Fruit fly (Drosophila melanogaster) whole organism, prepupa: ENCODE measurements around the gene CG18596.
A peak's percentile ranks its signal among the peaks of the same experiment; 100 is the strongest.

Experiments used
- CG10669 ChIP-seq: fragments of 200-800 bp; sonication (Bioruptor generic); optimal IDR thresholded peaks from 3 replicates; lab custom pipeline; 2018; ENCODE audit warnings: missing biosample characterization, mild to moderate bottlenecking, missing genetic modification characterization, moderate library complexity
- CG11294 ChIP-seq: fragments of 200-800 bp; sonication (Bioruptor generic); IDR thresholded peaks from 2 replicates; pipeline ENCODE4 v1.3.6; 2022; ENCODE audit warnings: missing biosample characterization, missing genetic modification characterization
- CG15336 ChIP-seq: fragments of 200-800 bp; sonication (Bioruptor generic); IDR thresholded peaks from 2 replicates; pipeline ENCODE4 v1.3.6; 2022; ENCODE audit warnings: missing biosample characterization, missing genetic modification characterization
- CG16779 ChIP-seq: fragments of 200-800 bp; sonication (Bioruptor generic); optimal IDR thresholded peaks from 3 replicates; lab custom pipeline; 2017; ENCODE audit warnings: missing biosample characterization, mild to moderate bottlenecking, missing genetic modification characterization
- CG32006 ChIP-seq: fragments of 200-800 bp; sonication (Bioruptor generic); optimal IDR thresholded peaks from 3 replicates; lab custom pipeline; 2017; ENCODE audit warnings: missing biosample characterization, mild to moderate bottlenecking, missing genetic modification characterization
- CG7368 ChIP-seq: fragments of 200-800 bp; sonication (Bioruptor generic); optimal IDR thresholded peaks from 3 replicates; lab custom pipeline; 2016; ENCODE audit warnings: missing biosample characterization, missing genetic modification characterization
- CG8319 ChIP-seq: fragments of 200-800 bp; sonication (Bioruptor generic); optimal IDR thresholded peaks from 3 replicates; lab custom pipeline; 2016; ENCODE audit warnings: missing biosample characterization, missing genetic modification characterization
- Eip75B ChIP-seq: fragments of 200-800 bp; sonication (Bioruptor generic); optimal IDR thresholded peaks from 3 replicates; lab custom pipeline; 2016; ENCODE audit warnings: missing biosample characterization, missing genetic modification characterization
- Hr4 ChIP-seq: fragments of 200-800 bp; sonication (Bioruptor generic); optimal IDR thresholded peaks from 3 replicates; lab custom pipeline; 2016; ENCODE audit warnings: missing biosample characterization, missing genetic modification characterization
- achi ChIP-seq: fragments of 200-800 bp; sonication (Bioruptor generic); optimal IDR thresholded peaks from 3 replicates; lab custom pipeline; 2016; ENCODE audit warnings: missing biosample characterization, missing genetic modification characterization
- acj6 ChIP-seq: fragments of 200-800 bp; sonication (Bioruptor generic); optimal IDR thresholded peaks from 3 replicates; lab custom pipeline; 2016; ENCODE audit warnings: missing biosample characterization, missing genetic modification characterization
- esn ChIP-seq: fragments of 200-800 bp; sonication (Bioruptor generic); optimal IDR thresholded peaks from 2 replicates; lab custom pipeline; 2016; ENCODE audit warnings: missing biosample characterization, mild to moderate bottlenecking, missing genetic modification characterization, moderate library complexity
- fd85E ChIP-seq: fragments of 200-800 bp; sonication (Bioruptor generic); optimal IDR thresholded peaks from 3 replicates; lab custom pipeline; 2016; ENCODE audit warnings: missing biosample characterization, missing genetic modification characterization
- fkh ChIP-seq: fragments of 200-800 bp; sonication (Bioruptor generic); optimal IDR thresholded peaks from 3 replicates; lab custom pipeline; 2017; ENCODE audit warnings: missing biosample characterization, mild to moderate bottlenecking, missing genetic modification characterization, moderate library complexity
- net ChIP-seq: fragments of 200-800 bp; sonication (Bioruptor generic); optimal IDR thresholded peaks from 3 replicates; lab custom pipeline; 2016; ENCODE audit warnings: missing biosample characterization, missing genetic modification characterization
- vri ChIP-seq: fragments of 200-800 bp; sonication (Bioruptor generic); optimal IDR thresholded peaks from 3 replicates; lab custom pipeline; 2016; ENCODE audit warnings: missing biosample characterization, mild to moderate bottlenecking, missing genetic modification characterization

Gene CG18596

dm6 chr3R:22423996-22424395 lies 48.3 kb downstream of the CG18596 start (continued):
- TF ChIP-seq CG15336 (GFP tag; lab: Robert Waterston, UW) (peak; percentile 35; the same call in 1 of the 2 replicates), esn (GFP tag; lab: Kevin White, UChicago) (peak; percentile 80), net (GFP tag; lab: Kevin White, UChicago) (peak; percentile 34), fkh (GFP tag; lab: Kevin White, UChicago) (no peak), CG7368 (peak; percentile 10), achi (GFP tag; lab: Kevin White, UChicago) (peak; percentile 37), CG32006 (no peak), CG16779 (no peak), fd85E (GFP tag; lab: Kevin White, UChicago) (no peak), CG11294 (GFP tag; lab: Robert Waterston, UW) (no peak), Eip75B (peak; percentile 51), Hr4 (GFP tag; lab: Kevin White, UChicago) (no peak), acj6 (peak; percentile 60)

DNA sequence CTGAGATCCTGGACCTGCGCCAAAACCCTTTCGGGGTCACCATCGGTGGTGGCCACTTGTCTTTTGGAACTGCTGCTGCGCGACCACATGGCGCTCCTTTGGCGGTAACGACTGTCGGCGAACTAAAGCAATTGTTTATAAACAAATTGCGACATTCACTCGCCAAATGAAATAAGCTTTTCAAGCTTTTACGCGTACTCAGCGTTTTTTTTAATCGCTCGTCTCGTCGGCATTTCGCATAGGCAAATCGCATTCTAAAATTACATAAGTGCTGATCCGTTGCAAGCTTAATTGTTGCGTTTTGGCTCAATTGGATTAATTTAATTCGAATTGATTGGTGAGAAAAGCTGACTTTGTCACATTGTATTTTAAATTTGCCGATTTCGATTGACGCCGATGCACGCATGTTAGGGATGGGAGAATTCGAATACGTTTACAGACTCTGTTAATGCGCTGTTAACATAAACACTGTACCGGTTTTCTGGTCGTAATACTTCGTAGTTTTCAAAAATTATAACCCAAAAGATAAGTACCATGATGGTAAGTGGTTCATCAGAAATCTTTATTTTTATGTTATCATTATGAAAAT lies 49.0 kb downstream of the CG18596 start, which contains the start of gene pinta:
pinta (minus strand) TSS at position 328 of the 589 bp plus-strand sequence.
- TF ChIP-seq CG8319 (GFP tag; lab: Kevin White, UChicago) (peak; percentile 25), vri (GFP tag; lab: Kevin White, UChicago) (peak; percentile 84), CG10669 (GFP tag; lab: Kevin White, UChicago) (no peak)
